Worm (Caenorhabditis elegans): Measurements from ENCODE around the gene Y116A8B.4.
A peak's percentile ranks its signal among the peaks of the same experiment; 100 is the strongest.

Y116A8B.4 gene

DNA sequence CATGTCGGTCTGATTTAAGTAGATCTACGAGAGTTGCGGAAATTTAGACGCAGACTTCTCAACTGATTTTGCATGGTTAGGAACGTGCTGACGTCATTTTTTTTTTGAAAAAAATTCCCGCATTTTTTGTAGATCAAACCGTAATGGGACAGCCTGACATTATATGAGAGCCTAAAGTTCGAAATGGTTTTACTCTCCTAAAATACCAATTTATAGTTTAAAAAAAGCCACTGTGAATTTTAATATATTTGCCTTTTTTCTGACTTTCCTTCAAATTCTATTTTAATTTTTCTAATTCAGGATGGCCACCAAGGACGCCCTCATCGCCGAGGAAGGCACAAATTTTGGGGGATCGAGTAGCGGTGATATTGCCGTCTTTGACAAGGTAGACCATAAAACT, 45.5 kb downstream of the Y116A8B.4 start, which contains the start of gene atgp-1:
TSS of gene atgp-1 (plus strand) at position 301 of the 400 bp plus-strand sequence.
- TF ChIP-seq pqm-1 (tag; optimal IDR thresholded peaks at IDR 0.05) (no peak), odd-2 (tag; optimal IDR thresholded peaks at IDR 0.05) (no peak), ceh-30 (tag; optimal IDR thresholded peaks at IDR 0.05) (no peak), sox-4 (tag; optimal IDR thresholded peaks at IDR 0.05) (no peak), gmeb-2 (tag; optimal IDR thresholded peaks at IDR 0.05) (no peak), ceh-6 (GFP tag; optimal IDR thresholded peaks at IDR 0.05) (no peak), ahr-1 (tag; optimal IDR thresholded peaks at IDR 0.05) (no peak), F13H6.1 (tag; optimal IDR thresholded peaks at IDR 0.05) (no peak), unc-55 (GFP tag; optimal IDR thresholded peaks at IDR 0.05) (no peak), lim-6 (tag; optimal IDR thresholded peaks at IDR 0.05) (no peak), T23F11.4 (GFP tag; optimal IDR thresholded peaks at IDR 0.05) (no peak), K02D7.2 (tag; optimal IDR thresholded peaks at IDR 0.05) (no peak), pha-2 (tag; optimal IDR thresholded peaks at IDR 0.05) (no peak), ceh-34 (tag; optimal IDR thresholded peaks at IDR 0.05) (no peak), dmd-4 (tag; optimal IDR thresholded peaks at IDR 0.05; ENCODE audit: borderline replicate concordance) (no peak), elt-2 (tag; optimal IDR thresholded peaks at IDR 0.05) (no peak), tbx-2 (tag; optimal IDR thresholded peaks at IDR 0.05) (no peak), eyg-1 (tag; optimal IDR thresholded peaks at IDR 0.05) (no peak), ztf-16 (tag; optimal IDR thresholded peaks at IDR 0.05) (no peak), sox-2 (GFP tag; IDR thresholded peaks at IDR 0.05) (no peak)

DNA sequence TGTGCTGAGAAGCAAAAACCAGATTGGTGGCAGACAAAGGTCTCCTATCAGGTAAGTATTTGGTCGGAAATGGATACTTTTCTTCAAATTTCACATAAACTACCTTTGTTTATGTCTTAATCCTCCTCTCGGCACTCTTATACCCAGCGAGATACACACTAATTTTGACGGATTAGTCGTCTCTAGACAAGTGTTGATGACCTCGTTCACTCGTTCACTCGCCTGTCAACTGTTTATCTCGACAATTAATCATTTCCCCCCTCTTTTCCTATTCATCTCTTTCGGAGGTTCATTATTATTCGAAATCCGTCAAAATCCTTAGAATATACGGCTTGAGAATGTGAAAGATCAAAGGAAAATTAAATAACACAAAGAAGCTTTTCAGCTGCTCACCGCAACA, 46.1 kb downstream of the Y116A8B.4 start:
- no peak for TF ChIP-seq tbx-2 (tag; optimal IDR thresholded peaks at IDR 0.05)
- TF ChIP-seq odd-2 (tag; optimal IDR thresholded peaks at IDR 0.05) = no peak
- peak; percentile 98 for TF ChIP-seq unc-55 (GFP tag; optimal IDR thresholded peaks at IDR 0.05)

DNA sequence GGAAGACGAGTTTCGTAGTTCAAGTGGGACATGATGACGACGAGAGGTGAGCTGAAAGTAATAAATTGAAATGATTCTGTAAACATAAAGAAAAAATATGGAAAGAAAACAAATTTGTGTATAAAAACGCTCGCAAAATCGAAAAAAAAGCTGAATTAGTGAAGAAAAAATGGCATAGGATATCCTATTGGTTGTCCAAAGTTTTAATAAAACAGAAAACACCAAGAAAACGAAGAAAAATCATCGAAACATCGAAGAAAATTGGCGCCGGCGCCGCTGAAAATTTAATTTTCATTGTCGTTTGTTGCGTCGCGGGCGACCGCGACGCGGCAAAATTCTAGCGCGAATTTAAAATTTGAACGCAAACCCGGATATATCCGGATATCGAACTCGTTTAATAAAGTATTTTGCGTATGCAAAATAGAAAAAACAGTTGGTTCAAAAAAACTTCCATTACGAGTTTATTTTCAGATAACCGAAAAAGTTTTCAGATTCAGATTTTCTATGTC, 50.1 kb downstream of the Y116A8B.4 start, which contains the start of gene gln-5:
TSS of gene gln-5 (minus strand) at position 51 of the 509 bp plus-strand sequence.
- no peak for TF ChIP-seq pros-1 (tag; optimal IDR thresholded peaks at IDR 0.05)
- no peak for TF ChIP-seq ets-4 (tag; optimal IDR thresholded peaks at IDR 0.05)
- no peak for TF ChIP-seq hlh-15 (tag; optimal IDR thresholded peaks at IDR 0.05)
- TF ChIP-seq mec-3 (tag; optimal IDR thresholded peaks at IDR 0.05; ENCODE audit: borderline replicate concordance) = no peak
- TF ChIP-seq ceh-18 (tag; optimal IDR thresholded peaks at IDR 0.05) = no peak
- TF ChIP-seq rnt-1 (tag; optimal IDR thresholded peaks at IDR 0.05) = no peak
- no peak for TF ChIP-seq ceh-9 (tag; optimal IDR thresholded peaks at IDR 0.05)
- no peak for TF ChIP-seq zip-5 (tag; optimal IDR thresholded peaks at IDR 0.05)
- TF ChIP-seq madf-2 (tag; optimal IDR thresholded peaks at IDR 0.05) = no peak
- TF ChIP-seq C38D4.7 (GFP tag; optimal IDR thresholded peaks at IDR 0.05) = no peak
- TF ChIP-seq pqm-1 (tag; optimal IDR thresholded peaks at IDR 0.05) = no peak
- TF ChIP-seq nfya-1 (tag; optimal IDR thresholded peaks at IDR 0.05) = no peak
- no peak for TF ChIP-seq ceh-34 (tag; optimal IDR thresholded peaks at IDR 0.05)
- no peak for TF ChIP-seq unc-55 (GFP tag; optimal IDR thresholded peaks at IDR 0.05)
- no peak for TF ChIP-seq ceh-22 (tag; optimal IDR thresholded peaks at IDR 0.05)
- no peak for TF ChIP-seq elt-4 (tag; optimal IDR thresholded peaks at IDR 0.05)
- no peak for TF ChIP-seq F13H6.1 (tag; optimal IDR thresholded peaks at IDR 0.05)
- TF ChIP-seq dve-1 (tag; optimal IDR thresholded peaks at IDR 0.05) = no peak
- no peak for TF ChIP-seq hlh-6 (tag; optimal IDR thresholded peaks at IDR 0.05)
- TF ChIP-seq syd-9 (tag; optimal IDR thresholded peaks at IDR 0.05) = no peak
